Worm (Caenorhabditis elegans): Measurements from ENCODE around the gene dot-1.3.
"Not testable (repeated sequence)": the region's sequence is repeated elsewhere in the genome, so short reads cannot be mapped to it uniquely, and the experiment has no call there.

Gene dot-1.3

ce11 chrX:12315268-12315667, 12.6 kb upstream of the dot-1.3 start, which contains the start of gene xtr-2:
xtr-2 (plus strand) TSS chrX:12315568.
- TF ChIP-seq efl-1 (optimal IDR thresholded peaks at IDR 0.05) (no peak), efl-1 (GFP tag; optimal IDR thresholded peaks at IDR 0.05 in 1 of 2) (no peak), lsy-2 (tag; optimal IDR thresholded peaks at IDR 0.05) (no peak), C04F5.9 (tag; optimal IDR thresholded peaks at IDR 0.05) (no peak), irx-1 (tag; optimal IDR thresholded peaks at IDR 0.05) (no peak), nhr-19 (GFP tag; conservative IDR thresholded peaks at IDR 0.05) (no peak), fos-1 (tag; optimal IDR thresholded peaks at IDR 0.05) (no peak), unc-130 (tag; optimal IDR thresholded peaks at IDR 0.05) (no peak), ceh-88 (GFP tag; IDR thresholded peaks at IDR 0.05) (no peak), lin-39 (tag; optimal IDR thresholded peaks at IDR 0.05) (no peak), zip-4 (GFP tag; optimal IDR thresholded peaks at IDR 0.05) (no peak), mdl-1 (tag; optimal IDR thresholded peaks at IDR 0.05) (no peak)

ce11 chrX:12314395-12314794, 11.7 kb upstream of the dot-1.3 start:
- TF ChIP-seq tbx-2 (tag; optimal IDR thresholded peaks at IDR 0.05) = no peak
- no peak for TF ChIP-seq nhr-90 (tag; optimal IDR thresholded peaks at IDR 0.05; ENCODE audit: poor library complexity)
- no peak for TF ChIP-seq nhr-19 (GFP tag; conservative IDR thresholded peaks at IDR 0.05)
- TF ChIP-seq mdl-1 (tag; optimal IDR thresholded peaks at IDR 0.05) = no peak
- peak; percentile 5 for TF ChIP-seq elt-2 (tag; optimal IDR thresholded peaks at IDR 0.05)

ce11 chrX:12313779-12314178, 11.1 kb upstream of the dot-1.3 start:
- TF ChIP-seq F16B12.6 (tag; optimal IDR thresholded peaks at IDR 0.05) = no peak
- TF ChIP-seq ceh-90 (tag; optimal IDR thresholded peaks at IDR 0.05) = no peak
- TF ChIP-seq nhr-84 (tag; optimal IDR thresholded peaks at IDR 0.05) = no peak
- TF ChIP-seq lin-15B (tag; optimal IDR thresholded peaks at IDR 0.05) = no peak
- no peak for TF ChIP-seq unc-130 (tag; optimal IDR thresholded peaks at IDR 0.05)
- TF ChIP-seq fkh-10 (GFP tag; optimal IDR thresholded peaks at IDR 0.05) = no peak
- TF ChIP-seq lin-35 (GFP tag; optimal IDR thresholded peaks at IDR 0.05) = no peak
- TF ChIP-seq alr-1 (tag; optimal IDR thresholded peaks at IDR 0.05; ENCODE audit: borderline replicate concordance) = no peak
- TF ChIP-seq hlh-17 (GFP tag; optimal IDR thresholded peaks at IDR 0.05; ENCODE audit: borderline replicate concordance) = no peak
- TF ChIP-seq C04F5.9 (tag; optimal IDR thresholded peaks at IDR 0.05) = no peak
- no peak for TF ChIP-seq efl-3 (GFP tag; optimal IDR thresholded peaks at IDR 0.05)
- no peak for TF ChIP-seq ceh-63 (GFP tag; optimal IDR thresholded peaks at IDR 0.05)

ce11 chrX:12308045-12308499, 5.4 kb upstream of the dot-1.3 start, which contains the start of gene F17A2.16:
F17A2.16 (plus strand) TSS chrX:12308449.
- TF ChIP-seq tlp-1, sox-4, mdl-1 (tag; optimal IDR thresholded peaks at IDR 0.05): not testable (repeated sequence)

- no peak for TF ChIP-seq unc-30 (tag; optimal IDR thresholded peaks at IDR 0.05)
- no peak for TF ChIP-seq aly-2 (tag; optimal IDR thresholded peaks at IDR 0.05)
- no peak for TF ChIP-seq dsc-1 (tag; optimal IDR thresholded peaks at IDR 0.05)
- TF ChIP-seq alr-1 (tag; optimal IDR thresholded peaks at IDR 0.05; ENCODE audit: borderline replicate concordance) = no peak
- TF ChIP-seq irx-1 (tag; optimal IDR thresholded peaks at IDR 0.05) = no peak
- TF ChIP-seq lin-14 (GFP tag; optimal IDR thresholded peaks at IDR 0.05) = no peak
Measured at ce11 chrX:12306565-12306964, 3.9 kb upstream of the dot-1.3 start, which contains the start of gene phf-32. phf-32 (plus strand) TSS chrX:12306865.

ce11 chrX:12304231-12304630, 1.6 kb upstream of the dot-1.3 start:
- TF ChIP-seq nhr-84 (tag; optimal IDR thresholded peaks at IDR 0.05) (no peak), mdl-1 (tag; optimal IDR thresholded peaks at IDR 0.05) (no peak), zag-1 (tag; optimal IDR thresholded peaks at IDR 0.05) (no peak), C04F5.9 (tag; optimal IDR thresholded peaks at IDR 0.05) (no peak), fkh-4 (tag; optimal IDR thresholded peaks at IDR 0.05; ENCODE audit: borderline replicate concordance) (no peak), tlp-1 (tag; optimal IDR thresholded peaks at IDR 0.05) (no peak), unc-30 (tag; optimal IDR thresholded peaks at IDR 0.05) (no peak), F16B12.6 (tag; optimal IDR thresholded peaks at IDR 0.05) (no peak), swsn-7 (tag; optimal IDR thresholded peaks at IDR 0.05) (no peak), ceh-88 (GFP tag; IDR thresholded peaks at IDR 0.05) (no peak), nhr-12 (tag; optimal IDR thresholded peaks at IDR 0.05) (no peak)

Data from whole organism, L1 larva.